Fruit fly (Drosophila melanogaster): ENCODE data around the gene msopa.

DNA sequence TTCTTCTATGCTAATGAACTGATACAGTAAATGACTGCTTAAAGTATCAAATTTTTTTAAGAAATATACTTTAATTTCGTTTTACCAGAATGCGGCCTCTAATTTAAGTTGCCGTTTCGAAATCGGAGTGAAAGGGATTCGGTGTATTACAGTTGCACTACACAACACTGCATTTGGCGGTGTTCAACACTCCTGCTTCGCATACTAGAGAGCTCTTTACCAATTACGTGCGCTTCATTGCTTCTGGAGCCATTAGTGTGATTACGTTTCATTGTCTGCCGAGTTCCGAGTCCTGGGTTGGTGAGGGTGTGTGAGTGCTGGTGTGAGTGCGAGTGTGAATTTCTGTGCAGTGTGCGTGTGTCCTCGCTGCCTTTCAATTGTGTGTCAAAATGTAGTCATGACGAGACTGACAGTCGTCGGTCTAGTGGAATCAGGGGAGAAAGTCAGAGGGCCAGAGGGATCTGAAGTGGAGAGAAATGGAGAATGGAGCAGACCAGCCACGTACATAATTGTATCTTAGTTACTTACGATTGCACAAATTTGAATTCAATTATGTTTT, 11.9 kb downstream of the msopa start:
- TF ChIP-seq toe (GFP tag; optimal IDR thresholded peaks at IDR 0.05) (no peak), Crg-1 (GFP tag; optimal IDR thresholded peaks at IDR 0.05) (no peak), CG12768 (GFP tag; optimal IDR thresholded peaks at IDR 0.05) (no peak), CG14711 (tag; optimal IDR thresholded peaks at IDR 0.05) (no peak), kay (GFP tag; ENCODE audit: borderline replicate concordance) (no peak), Mnt (GFP tag; optimal IDR thresholded peaks at IDR 0.05) (no peak), CG7045 (GFP tag; optimal IDR thresholded peaks at IDR 0.05) (no peak), CG5204 (GFP tag; optimal IDR thresholded peaks at IDR 0.05) (no peak), CG1620 (GFP tag; optimal IDR thresholded peaks at IDR 0.05) (no peak), Hr96 (GFP tag; optimal IDR thresholded peaks at IDR 0.05) (no peak), cnc (optimal IDR thresholded peaks at IDR 0.05) (no peak), CG11617 (GFP tag; optimal IDR thresholded peaks at IDR 0.05) (no peak), CG33017 (tag; optimal IDR thresholded peaks at IDR 0.05) (no peak)

Data from whole organism, adult.